Fruit fly (Drosophila melanogaster) whole organism, embryonic: ENCODE measurements around the gene CG13024.

Experiments used
- Abd-B ChIP-seq: fragments of 200-800 bp; sonication (Bioruptor generic); optimal IDR thresholded peaks from 2 replicates; lab custom pipeline; 2018; ENCODE audit warnings: missing biosample characterization, mild to moderate bottlenecking, missing genetic modification characterization, moderate library complexity
- Aef1 ChIP-seq: fragments of 200-800 bp; sonication (Bioruptor generic); IDR thresholded peaks from 3 replicates; pipeline ENCODE4 v1.3.6; 2022; ENCODE audit warnings: missing biosample characterization, missing genetic modification characterization
- Atf6 ChIP-seq: fragments of 200-800 bp; sonication (Bioruptor generic); IDR thresholded peaks from 2 replicates; pipeline ENCODE4 v1.3.6; 2022; ENCODE audit warnings: missing biosample characterization, missing genetic modification characterization
- CG10979 ChIP-seq: fragments of 200-800 bp; sonication (Bioruptor generic); optimal IDR thresholded peaks from 2 replicates; lab custom pipeline; 2018; ENCODE audit warnings: missing biosample characterization, mild to moderate bottlenecking, missing genetic modification characterization, moderate library complexity
- CG13424 ChIP-seq: fragments of 200-800 bp; sonication (Bioruptor generic); optimal IDR thresholded peaks from 2 replicates; lab custom pipeline; 2019; ENCODE audit warnings: missing biosample characterization, mild to moderate bottlenecking, missing genetic modification characterization, moderate library complexity
- CG15011 ChIP-seq: fragments of 200-800 bp; sonication (Bioruptor generic); optimal IDR thresholded peaks from 3 replicates; lab custom pipeline; 2018; ENCODE audit warnings: missing biosample characterization, mild to moderate bottlenecking, missing genetic modification characterization
- CG15269 ChIP-seq: fragments of 200-800 bp; sonication (Bioruptor generic); optimal IDR thresholded peaks from 2 replicates; lab custom pipeline; 2018; ENCODE audit warnings: missing biosample characterization, mild to moderate bottlenecking, missing genetic modification characterization, moderate library complexity
- CG1647 ChIP-seq: fragments of 200-800 bp; sonication (Bioruptor generic); optimal IDR thresholded peaks from 3 replicates; lab custom pipeline; 2016; ENCODE audit warnings: missing biosample characterization, missing genetic modification characterization
- CG16815 ChIP-seq: fragments of 200-800 bp; sonication (Bioruptor generic); optimal IDR thresholded peaks from 3 replicates; lab custom pipeline; 2017; ENCODE audit warnings: missing biosample characterization, mild to moderate bottlenecking, missing genetic modification characterization
- CG2678 ChIP-seq: fragments of 200-800 bp; sonication (Bioruptor generic); optimal IDR thresholded peaks from 3 replicates; lab custom pipeline; 2019; ENCODE audit warnings: missing biosample characterization, mild to moderate bottlenecking, missing genetic modification characterization, moderate library complexity
- CG2889 ChIP-seq: fragments of 200-800 bp; sonication (Bioruptor generic); IDR thresholded peaks from 3 replicates; pipeline ENCODE4 v1.3.6; 2022; ENCODE audit warnings: missing biosample characterization, missing genetic modification characterization
- CG30403 ChIP-seq: fragments of 200-800 bp; sonication (Bioruptor generic); optimal IDR thresholded peaks from 3 replicates; lab custom pipeline; 2016; ENCODE audit warnings: missing biosample characterization, missing genetic modification characterization
- CG3163 ChIP-seq: fragments of 200-800 bp; sonication (Bioruptor generic); optimal IDR thresholded peaks from 3 replicates; lab custom pipeline; 2016; ENCODE audit warnings: missing biosample characterization, missing genetic modification characterization
- CG32532 ChIP-seq: fragments of 200-800 bp; sonication (Bioruptor generic); IDR thresholded peaks from 2 replicates; pipeline ENCODE4 v1.3.6; 2022; ENCODE audit warnings: missing biosample characterization, missing genetic modification characterization
- CG33213 ChIP-seq: fragments of 200-800 bp; sonication (Bioruptor generic); optimal IDR thresholded peaks from 3 replicates; lab custom pipeline; 2016; ENCODE audit warnings: missing biosample characterization, missing genetic modification characterization
- CG3726 ChIP-seq: fragments of 200-800 bp; sonication (Bioruptor generic); IDR thresholded peaks from 3 replicates; pipeline ENCODE4, ENCODE4 v1.3.6; 2022; ENCODE audit warnings: missing biosample characterization, missing genetic modification characterization
- CG4424 ChIP-seq: fragments of 200-800 bp; sonication (Bioruptor generic); optimal IDR thresholded peaks from 3 replicates; lab custom pipeline; 2016; ENCODE audit warnings: missing biosample characterization, missing genetic modification characterization
- CG5245 ChIP-seq: fragments of 200-800 bp; sonication (Bioruptor generic); optimal IDR thresholded peaks from 3 replicates; lab custom pipeline; 2016; ENCODE audit warnings: missing biosample characterization, missing genetic modification characterization
- CG8290 ChIP-seq, 3 experiments: fragments of 200-800 bp; sonication (Bioruptor generic); optimal IDR thresholded peaks; 2 replicates each; lab custom pipeline; 2016 to 2019; ENCODE audit warnings: missing biosample characterization in 3 of 3, missing genetic modification characterization in 3 of 3, mild to moderate bottlenecking in 2 of 3, moderate library complexity in 1 of 3
- CG8924 ChIP-seq: fragments of 200-800 bp; optimal IDR thresholded peaks from 3 replicates; lab custom pipeline; 2019; ENCODE audit warnings: missing biosample characterization, mild to moderate bottlenecking, missing genetic modification characterization, moderate library complexity
- CG9437 ChIP-seq: fragments of 200-800 bp; sonication (Bioruptor generic); optimal IDR thresholded peaks from 2 replicates; lab custom pipeline; 2018; ENCODE audit warnings: missing biosample characterization, mild to moderate bottlenecking, missing genetic modification characterization
- CG9932 ChIP-seq: fragments of 200-800 bp; sonication (Bioruptor generic); IDR thresholded peaks from 2 replicates; pipeline ENCODE4 v1.3.6; 2022; ENCODE audit warnings: missing biosample characterization, missing genetic modification characterization
- CHES-1-like ChIP-seq: fragments of 200-800 bp; sonication (Bioruptor generic); optimal IDR thresholded peaks from 2 replicates; lab custom pipeline; 2016; ENCODE audit warnings: missing biosample characterization, missing genetic modification characterization
- Fer1 ChIP-seq: fragments of 200-800 bp; sonication (Bioruptor generic); optimal IDR thresholded peaks from 2 replicates; lab custom pipeline; 2017; ENCODE audit warnings: missing biosample characterization, mild to moderate bottlenecking, missing genetic modification characterization
- Hr51 ChIP-seq, 2 experiments: fragments of 200-800 bp; sonication (Bioruptor generic); optimal IDR thresholded peaks; 2 replicates in 1 of 2; 3 replicates in 1 of 2; lab custom pipeline; 2016 to 2018; ENCODE audit warnings: missing biosample characterization in 2 of 2, missing genetic modification characterization in 2 of 2, mild to moderate bottlenecking in 1 of 2, moderate library complexity in 1 of 2
- MESR4 ChIP-seq: fragments of 200-800 bp; sonication (Bioruptor generic); optimal IDR thresholded peaks from 2 replicates; lab custom pipeline; 2018; ENCODE audit warnings: missing biosample characterization, mild to moderate bottlenecking, missing genetic modification characterization, moderate library complexity
- Meics ChIP-seq: fragments of 200-800 bp; sonication (Bioruptor generic); optimal IDR thresholded peaks from 2 replicates; lab custom pipeline; 2017; ENCODE audit warnings: missing biosample characterization, mild to moderate bottlenecking, missing genetic modification characterization
- Mes4 ChIP-seq: fragments of 200-800 bp; sonication (Bioruptor generic); optimal IDR thresholded peaks from 2 replicates; lab custom pipeline; 2016; ENCODE audit warnings: missing biosample characterization, missing genetic modification characterization
- Sin3A ChIP-seq: fragments of >200 bp; optimal IDR thresholded peaks from 2 replicates; lab custom pipeline; 2018
- Sox100B ChIP-seq: fragments of 200-800 bp; sonication (Bioruptor generic); optimal IDR thresholded peaks from 3 replicates; lab custom pipeline; 2018; ENCODE audit warnings: missing biosample characterization, mild to moderate bottlenecking, missing genetic modification characterization
- Trl ChIP-seq, 3 experiments: fragments of >200 bp in 2 of 3; fragments of 200-800 bp in 1 of 3; sonication (Bioruptor generic) in 1 of 3; optimal IDR thresholded peaks; 2 replicates in 1 of 3; 3 replicates in 2 of 3; lab custom pipeline; 2016 to 2017; ENCODE audit warnings: missing biosample characterization in 1 of 3, missing genetic modification characterization in 1 of 3
- abd-A ChIP-seq: fragments of 200-800 bp; sonication (Bioruptor generic); optimal IDR thresholded peaks from 3 replicates; lab custom pipeline; 2019; ENCODE audit warnings: missing biosample characterization, mild to moderate bottlenecking, missing genetic modification characterization, moderate library complexity
- al ChIP-seq: fragments of 200-800 bp; sonication (Bioruptor generic); IDR thresholded peaks from 2 replicates; pipeline ENCODE4 v1.3.6; 2022; ENCODE audit warnings: missing biosample characterization, missing genetic modification characterization
- bowl ChIP-seq: fragments of 200-800 bp; sonication (Bioruptor generic); IDR thresholded peaks from 2 replicates; pipeline ENCODE4 v1.3.6; 2022; ENCODE audit warnings: missing biosample characterization, missing genetic modification characterization
- cato ChIP-seq: fragments of 200-800 bp; sonication (Bioruptor generic); optimal IDR thresholded peaks from 2 replicates; lab custom pipeline; 2016; ENCODE audit warnings: missing biosample characterization, missing genetic modification characterization, borderline replicate concordance
- ci ChIP-seq: fragments of 200-800 bp; sonication (Bioruptor generic); IDR thresholded peaks from 3 replicates; pipeline ENCODE4 v1.3.6; 2022; ENCODE audit warnings: missing biosample characterization, missing genetic modification characterization
- dmrt99B ChIP-seq: fragments of 200-800 bp; sonication (Bioruptor generic); optimal IDR thresholded peaks from 2 replicates; lab custom pipeline; 2018; ENCODE audit warnings: missing biosample characterization, mild to moderate bottlenecking, missing genetic modification characterization, moderate library complexity
- en ChIP-seq: fragments of 200-800 bp; sonication (Bioruptor generic); optimal IDR thresholded peaks from 2 replicates; lab custom pipeline; 2016; ENCODE audit warnings: missing biosample characterization, missing genetic modification characterization
- fd102C ChIP-seq: fragments of 200-800 bp; sonication (Bioruptor generic); optimal IDR thresholded peaks from 2 replicates; lab custom pipeline; 2018; ENCODE audit warnings: missing biosample characterization, mild to moderate bottlenecking, missing genetic modification characterization, moderate library complexity
- fd3F ChIP-seq: fragments of 200-800 bp; sonication (Bioruptor generic); optimal IDR thresholded peaks from 2 replicates; lab custom pipeline; 2018; ENCODE audit warnings: missing biosample characterization, mild to moderate bottlenecking, missing genetic modification characterization, moderate library complexity
- grau ChIP-seq: fragments of 200-800 bp; optimal IDR thresholded peaks from 3 replicates; lab custom pipeline; 2019; ENCODE audit warnings: missing biosample characterization, mild to moderate bottlenecking, missing genetic modification characterization, moderate library complexity
- inv ChIP-seq: fragments of 200-800 bp; sonication (Bioruptor generic); IDR thresholded peaks from 2 replicates; pipeline ENCODE4 v1.3.6; 2022; ENCODE audit warnings: missing biosample characterization, missing genetic modification characterization; ENCODE audit not compliant: partially characterized antibody
- luna ChIP-seq: fragments of 200-800 bp; sonication (Bioruptor generic); optimal IDR thresholded peaks from 2 replicates; lab custom pipeline; 2016; ENCODE audit warnings: missing biosample characterization, missing genetic modification characterization
- otp ChIP-seq: fragments of 200-800 bp; sonication (Bioruptor generic); IDR thresholded peaks from 3 replicates; pipeline ENCODE4, ENCODE4 v1.3.6; 2022; ENCODE audit warnings: missing biosample characterization, missing genetic modification characterization
- pzg ChIP-seq: fragments of 200-800 bp; sonication (Bioruptor generic); optimal IDR thresholded peaks from 3 replicates; lab custom pipeline; 2018; ENCODE audit warnings: missing biosample characterization, mild to moderate bottlenecking, missing genetic modification characterization, moderate library complexity
- scrt ChIP-seq: fragments of 200-800 bp; sonication (Bioruptor generic); optimal IDR thresholded peaks from 2 replicates; lab custom pipeline; 2018; ENCODE audit warnings: missing biosample characterization, mild to moderate bottlenecking, missing genetic modification characterization, moderate library complexity
- sens ChIP-seq: fragments of 200-800 bp; sonication (Bioruptor generic); peaks from one replicate; lab custom pipeline; 2016; ENCODE audit warnings: missing biosample characterization, missing genetic modification characterization
- sisA ChIP-seq: fragments of 200-800 bp; sonication (Bioruptor generic); IDR thresholded peaks from 2 replicates; pipeline ENCODE4 v1.3.6; 2022; ENCODE audit warnings: missing biosample characterization, missing genetic modification characterization
- yki ChIP-seq: fragments of >200 bp; optimal IDR thresholded peaks from 3 replicates; lab custom pipeline; 2018
- zen2 ChIP-seq: fragments of 200-800 bp; sonication (Bioruptor generic); IDR thresholded peaks from 3 replicates; pipeline ENCODE4 v1.3.6; 2022; ENCODE audit warnings: missing biosample characterization, missing genetic modification characterization; ENCODE audit not compliant: partially characterized antibody

CG13024 gene

dm6 chr3L:16782218-16782763 lies 46.6 kb downstream of the CG13024 start (continued):
- TF ChIP-seq CG9932 (GFP tag; lab: Robert Waterston, UW) (0 out of 2 replicates have a peak, but pooled peaks have one; percentile 18), CG15011 (no peak), ci (GFP tag; lab: Robert Waterston, UW) (peak; percentile 87), pzg (GFP tag; lab: Kevin White, UChicago) (no peak), sens (peak; percentile 98), MESR4 (GFP tag; lab: Kevin White, UChicago) (no peak), CG1647 (peak; percentile 24), bowl (GFP tag; lab: Robert Waterston, UW) (no peak), Mes4 (peak; percentile 36), CG8290 (GFP tag; optimal IDR thresholded peaks at IDR 0.05; lab: Kevin White, UChicago) (peak; percentile 23), CG8290 (tag; optimal IDR thresholded peaks at IDR 0.05; lab: Kevin White, UChicago) (no peak), Hr51 (GFP tag; optimal IDR thresholded peaks at IDR 0.05; lab: Kevin White, UChicago) (peak in 1 of 2 experiments; percentile 10), Aef1 (GFP tag; lab: Robert Waterston, UW) (peak; percentile 55), CG13424 (peak; percentile 65), CG5245 (GFP tag; lab: Kevin White, UChicago) (peak; percentile 70), CG16815 (peak; percentile 60), CHES-1-like (no peak), CG3163 (GFP tag; lab: Kevin White, UChicago) (no peak), Meics (GFP tag; lab: Kevin White, UChicago) (no peak), CG15269 (tag; lab: Kevin White, UChicago) (no peak), CG2889 (GFP tag; lab: Robert Waterston, UW) (0 out of 3 replicates have a peak, but pooled peaks have one; percentile 20), Abd-B (GFP tag; lab: Kevin White, UChicago) (peak; percentile 54), CG30403 (GFP tag; lab: Kevin White, UChicago) (peak; percentile 71), zen2 (GFP tag; lab: Robert Waterston, UW) (no peak), CG9437 (peak; percentile 27), CG2678 (tag; lab: Kevin White, UChicago) (no peak), Trl (optimal IDR thresholded peaks at IDR 0.05; lab: Kevin White, UChicago) (no peak), Trl (GFP tag; optimal IDR thresholded peaks at IDR 0.05; lab: Kevin White, UChicago) (peak; percentile 71), CG3726 (GFP tag; lab: Robert Waterston, UW) (no peak), abd-A (no peak), Sin3A (lab: Kevin White, UChicago) (no peak), grau (peak; percentile 70), fd3F (GFP tag; lab: Kevin White, UChicago) (peak; percentile 49), CG10979 (tag; lab: Kevin White, UChicago) (peak; percentile 85), en (peak; percentile 61), Sox100B (GFP tag; lab: Kevin White, UChicago) (no peak), cato (peak; percentile 23), Atf6 (GFP tag; lab: Robert Waterston, UW) (no peak), dmrt99B (tag; lab: Kevin White, UChicago) (no peak), al (GFP tag; lab: Robert Waterston, UW) (0 out of 2 replicates have a peak, but pooled peaks have one; percentile 26), inv (GFP tag; lab: Robert Waterston, UW) (no peak), scrt (GFP tag; lab: Kevin White, UChicago) (no peak), fd102C (GFP tag; lab: Kevin White, UChicago) (no peak), otp (no peak), Fer1 (peak; percentile 69), CG8924 (peak; percentile 77), yki (no peak), luna (GFP tag; lab: Kevin White, UChicago) (no peak), CG4424 (GFP tag; lab: Kevin White, UChicago) (peak; percentile 79), CG32532 (GFP tag; lab: Robert Waterston, UW) (peak; percentile 64; the same call in 1 of the 2 replicates), CG33213 (GFP tag; lab: Kevin White, UChicago) (peak; percentile 18), sisA (peak; percentile 67)
